Fruit fly (Drosophila melanogaster) whole organism, embryonic: ENCODE data around the gene Prtl99C.
A peak's percentile ranks its signal among the peaks of the same experiment; 100 is the strongest.

ENCODE experiments used
- Asciz ChIP-seq: fragments of 200-800 bp; sonication (Bioruptor generic); optimal IDR thresholded peaks from 2 replicates; lab custom pipeline; 2017; ENCODE audit warnings: missing biosample characterization, mild to moderate bottlenecking, missing genetic modification characterization, missing genetic modification reagents
- Blimp-1 ChIP-seq: fragments of 200-800 bp; sonication (Bioruptor generic); optimal IDR thresholded peaks from 3 replicates; lab custom pipeline; 2018; ENCODE audit warnings: missing biosample characterization, missing genetic modification characterization, mild to moderate bottlenecking, moderate library complexity, missing genetic modification reagents
- CG34224 ChIP-seq: fragments of 200-800 bp; sonication (Bioruptor generic); IDR thresholded peaks from 3 replicates; pipeline ENCODE4 v1.3.6; 2022; ENCODE audit warnings: missing biosample characterization, missing genetic modification characterization; ENCODE audit not compliant: partially characterized antibody
- CG6813 ChIP-seq: fragments of 200-800 bp; sonication (Bioruptor generic); optimal IDR thresholded peaks from 2 replicates; lab custom pipeline; 2017; ENCODE audit warnings: missing biosample characterization, missing genetic modification characterization, mild to moderate bottlenecking, moderate library complexity, missing genetic modification reagents
- ERR ChIP-seq: fragments of 200-800 bp; sonication (Bioruptor generic); optimal IDR thresholded peaks from 2 replicates; lab custom pipeline; 2016; ENCODE audit warnings: missing biosample characterization, missing genetic modification characterization
- chinmo ChIP-seq: fragments of 200-800 bp; sonication (Bioruptor generic); IDR thresholded peaks from 4 replicates; pipeline ENCODE4 v1.3.6; 2022; ENCODE audit warnings: missing biosample characterization, missing genetic modification characterization; ENCODE audit not compliant: partially characterized antibody
- gsb ChIP-seq: fragments of 200-800 bp; sonication (Bioruptor generic); IDR thresholded peaks from 2 replicates; pipeline ENCODE4 v1.3.6; 2022; ENCODE audit warnings: missing biosample characterization, missing genetic modification characterization
- hkb ChIP-seq, 2 experiments: fragments of 200-800 bp in 1 of 2; fragments of >200 bp in 1 of 2; sonication (Bioruptor generic) in 1 of 2; IDR thresholded peaks in 1 of 2; optimal IDR thresholded peaks in 1 of 2; 2 replicates each; pipeline versions ENCODE4 v1.3.6 to Lab custom; 2017 to 2022; ENCODE audit warnings: missing biosample characterization in 1 of 2, missing genetic modification characterization in 1 of 2
- org-1 ChIP-seq: fragments of 200-800 bp; sonication (Bioruptor generic); optimal IDR thresholded peaks from 2 replicates; lab custom pipeline; 2017; ENCODE audit warnings: missing biosample characterization, missing genetic modification characterization

Gene Prtl99C

DNA sequence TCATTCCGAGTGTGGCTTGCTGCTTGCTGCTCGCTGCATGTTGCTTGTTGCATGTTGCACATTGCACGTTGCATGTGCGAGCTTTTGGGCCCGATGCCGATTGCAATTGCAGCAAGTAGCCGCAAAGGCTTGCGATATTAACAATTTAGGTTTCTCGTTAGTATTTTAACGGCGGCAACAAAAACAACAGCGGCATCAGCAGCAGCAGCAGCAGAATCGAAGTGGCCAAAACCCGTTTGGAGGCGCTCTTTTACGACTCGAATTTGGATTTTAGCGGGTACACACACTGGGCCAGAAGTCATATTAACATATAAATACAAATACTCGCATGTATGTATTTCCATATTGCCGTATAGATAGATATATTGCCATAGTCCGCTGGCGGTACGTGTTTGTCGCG is 44.6 kb downstream of the Prtl99C start:
- TF ChIP-seq Asciz (GFP tag; lab: Kevin White, UChicago) (no peak), Blimp-1 (GFP tag; lab: Kevin White, UChicago) (no peak), CG6813 (GFP tag; lab: Kevin White, UChicago) (no peak), chinmo (GFP tag; lab: Robert Waterston, UW) (peak; percentile 92; the same call in 3 of the 4 replicates), hkb (optimal IDR thresholded peaks at IDR 0.05; lab: Kevin White, UChicago) (no peak), hkb (GFP tag; IDR thresholded peaks at IDR 0.05; lab: Robert Waterston, UW) (no peak), org-1 (no peak), gsb (no peak), CG34224 (GFP tag; lab: Robert Waterston, UW) (0 out of 3 replicates have a peak, but pooled peaks have one; percentile 10), ERR (GFP tag; lab: Kevin White, UChicago) (no peak)
